Worm (Caenorhabditis elegans): ENCODE measurements around the gene fut-8.

The fut-8 gene

DNA sequence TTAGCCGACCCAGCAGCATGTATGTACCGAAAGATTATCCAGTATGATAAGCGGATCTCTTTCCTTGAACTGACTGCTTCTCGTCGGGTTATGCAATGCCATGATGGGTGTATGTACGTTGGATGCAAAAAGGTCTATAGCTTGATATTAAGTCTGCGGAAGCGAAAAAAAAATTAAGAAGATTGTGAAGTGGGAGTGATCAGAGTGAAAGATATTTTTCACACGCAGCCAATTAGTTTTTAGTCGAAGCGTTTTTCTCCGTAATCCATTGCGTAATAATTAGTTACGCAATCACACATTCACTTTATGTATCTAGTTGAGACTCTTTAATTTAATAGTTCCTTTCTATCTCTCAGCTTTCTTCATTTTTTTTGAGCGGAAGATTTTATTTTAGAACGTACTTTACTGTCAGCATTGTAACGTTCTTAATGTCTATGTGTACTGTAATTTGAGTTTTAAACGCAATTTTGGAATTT lies 40.6 kb downstream of the fut-8 start:
- TF ChIP-seq F13H6.1 (tag; optimal IDR thresholded peaks at IDR 0.05), result no peak
- peak; percentile 7 for TF ChIP-seq lin-39 (tag; optimal IDR thresholded peaks at IDR 0.05)
- peak; percentile 4 for TF ChIP-seq nhr-25 (tag; optimal IDR thresholded peaks at IDR 0.05)

DNA sequence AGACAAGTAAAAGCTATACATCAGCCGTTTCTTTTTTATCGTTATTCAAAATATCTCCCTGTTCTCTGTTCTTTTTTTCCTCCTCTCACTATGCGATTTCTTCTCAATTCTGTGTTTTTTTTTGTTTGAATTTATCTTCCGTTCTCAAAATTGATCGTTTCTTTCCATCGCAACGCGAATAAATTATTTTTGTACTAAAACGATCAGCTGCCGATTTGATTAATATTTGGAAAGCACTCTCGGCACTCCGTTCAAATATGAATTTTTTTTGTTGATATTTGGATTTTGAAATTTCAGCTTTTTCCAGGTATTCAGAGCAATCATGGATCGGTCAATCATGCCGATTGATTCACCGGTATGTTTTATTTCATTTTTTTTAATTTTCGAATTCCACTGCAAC lies 47.1 kb downstream of the fut-8 start, which contains the start of gene pst-1:
TSS of gene pst-1 (plus strand) at position 301 of the 400 bp plus-strand sequence.
- TF ChIP-seq lsy-2 (tag; optimal IDR thresholded peaks at IDR 0.05) (no peak), sma-9 (GFP tag; optimal IDR thresholded peaks at IDR 0.05) (no peak), sma-9 (tag; optimal IDR thresholded peaks at IDR 0.05) (no peak), nhr-77 (tag; optimal IDR thresholded peaks at IDR 0.05) (no peak), ceh-82 (tag; optimal IDR thresholded peaks at IDR 0.05) (no peak), mdl-1 (tag; optimal IDR thresholded peaks at IDR 0.05) (no peak), unc-39 (tag; optimal IDR thresholded peaks at IDR 0.05) (no peak), lin-13 (GFP tag; optimal IDR thresholded peaks at IDR 0.05) (no peak), fos-1 (tag; optimal IDR thresholded peaks at IDR 0.05) (no peak), sma-3 (GFP tag; optimal IDR thresholded peaks at IDR 0.05) (no peak), egl-27 (tag; optimal IDR thresholded peaks at IDR 0.05) (no peak), nhr-11 (tag; optimal IDR thresholded peaks at IDR 0.05) (no peak), unc-55 (GFP tag; optimal IDR thresholded peaks at IDR 0.05) (no peak)

DNA sequence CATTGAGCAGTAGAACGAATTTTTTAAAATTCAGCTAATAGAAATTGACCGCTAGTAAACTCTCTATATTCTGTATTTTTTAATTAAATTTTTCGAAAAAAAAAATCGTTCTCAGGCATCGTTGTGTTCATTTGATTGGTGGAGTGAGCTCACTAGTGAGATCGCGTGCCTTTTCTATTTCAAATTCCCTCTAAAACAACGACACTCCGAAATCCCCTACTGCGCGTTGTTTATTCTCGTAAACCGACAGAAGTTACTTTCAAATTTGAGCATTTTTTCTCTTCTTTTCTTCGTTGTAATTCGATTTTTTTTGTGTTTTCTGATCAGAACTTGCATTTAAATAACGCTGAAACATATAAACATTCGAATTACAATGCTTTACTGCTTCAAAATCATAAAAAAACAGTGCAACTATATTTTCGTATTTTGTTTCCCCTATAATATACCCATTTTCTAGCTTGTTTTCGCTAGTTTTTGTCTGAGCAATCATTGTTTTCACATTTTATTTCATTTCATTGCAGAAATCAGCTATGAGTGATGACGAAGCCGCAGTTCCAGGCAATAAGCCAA lies 50.7 kb downstream of the fut-8 start, which contains the start of gene syf-3:
TSS of gene syf-3 (plus strand) at position 520 of the 570 bp plus-strand sequence.
- TF ChIP-seq nhr-25 (tag; optimal IDR thresholded peaks at IDR 0.05), result no peak
- no peak for TF ChIP-seq snpc-4 (tag; optimal IDR thresholded peaks at IDR 0.05)
- peak; percentile 76 for TF ChIP-seq unc-55 (GFP tag; optimal IDR thresholded peaks at IDR 0.05)
- TF ChIP-seq crh-2 (tag; optimal IDR thresholded peaks at IDR 0.05), result peak; percentile 18
- no peak for TF ChIP-seq ZK546.5 (tag; optimal IDR thresholded peaks at IDR 0.05)
- TF ChIP-seq nhr-12 (tag; optimal IDR thresholded peaks at IDR 0.05), result no peak
- TF ChIP-seq lsy-2 (tag; optimal IDR thresholded peaks at IDR 0.05), result peak; percentile 69 to 73
- peak; percentile 99 for TF ChIP-seq gmeb-1 (tag; optimal IDR thresholded peaks at IDR 0.05)
- no peak for TF ChIP-seq ztf-4 (tag; optimal IDR thresholded peaks at IDR 0.05)
- no peak for TF ChIP-seq nhr-11 (tag; optimal IDR thresholded peaks at IDR 0.05)
- no peak for TF ChIP-seq sma-9 (GFP tag; optimal IDR thresholded peaks at IDR 0.05)
- no peak for TF ChIP-seq sma-9 (tag; optimal IDR thresholded peaks at IDR 0.05)
- TF ChIP-seq dmd-4 (tag; optimal IDR thresholded peaks at IDR 0.05), result no peak
- TF ChIP-seq nhr-21 (tag; optimal IDR thresholded peaks at IDR 0.05), result no peak
- TF ChIP-seq elt-1 (tag; optimal IDR thresholded peaks at IDR 0.05), result no peak
- TF ChIP-seq ztf-1 (GFP tag; conservative IDR thresholded peaks at IDR 0.05), result no peak
- TF ChIP-seq mab-5 (tag; optimal IDR thresholded peaks at IDR 0.05), result no peak
- peak; percentile 24 for TF ChIP-seq sma-3 (GFP tag; optimal IDR thresholded peaks at IDR 0.05)
- no peak for TF ChIP-seq nhr-129 (tag; optimal IDR thresholded peaks at IDR 0.05)
- peak; percentile 60 for TF ChIP-seq C34F6.9 (tag; optimal IDR thresholded peaks at IDR 0.05)
- TF ChIP-seq R02D3.7 (tag; optimal IDR thresholded peaks at IDR 0.05), result peak; percentile 63
- TF ChIP-seq mbf-1 (tag; optimal IDR thresholded peaks at IDR 0.05), result no peak

All from whole organism, L2 larva.